Fruit fly (Drosophila melanogaster): ENCODE measurements around the gene Spag1.
A peak's percentile ranks its signal among the peaks of the same experiment; 100 is the strongest.

The Spag1 gene

DNA sequence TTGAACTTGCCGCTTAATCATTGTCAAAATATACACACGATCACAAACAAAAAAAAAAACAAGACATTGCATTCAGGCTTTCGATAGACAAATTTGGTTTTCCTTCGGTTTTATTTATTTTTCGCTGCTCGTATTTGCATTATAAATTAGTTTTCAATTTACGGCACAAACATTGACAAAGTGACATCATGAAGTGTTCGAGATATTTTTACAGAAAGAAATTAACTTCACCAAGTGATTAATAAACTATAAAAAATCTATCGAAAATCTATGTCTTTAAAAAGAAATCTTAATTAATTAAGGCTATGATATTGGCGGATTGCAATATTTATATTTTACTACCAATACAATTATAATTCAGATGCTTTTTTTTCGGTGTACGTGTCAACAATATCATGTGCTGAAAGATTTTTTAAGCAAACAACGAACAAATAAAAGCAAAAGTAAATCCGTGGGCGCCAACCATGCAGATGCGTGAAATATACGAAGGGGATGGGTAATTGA, 23.7 kb upstream of the Spag1 start (continued):
- TF ChIP-seq Sry-β (GFP tag; optimal IDR thresholded peaks at IDR 0.05) (peak; percentile 3), CG33213 (GFP tag; optimal IDR thresholded peaks at IDR 0.05) (no peak), CG2712 (tag; optimal IDR thresholded peaks at IDR 0.05) (peak; percentile 40), CG5245 (GFP tag; optimal IDR thresholded peaks at IDR 0.05) (no peak), CG15601 (tag; optimal IDR thresholded peaks at IDR 0.05) (peak; percentile 23), sob (GFP tag; IDR thresholded peaks at IDR 0.05) (peak; percentile 38; the same call in 1 of the 2 replicates), D (optimal IDR thresholded peaks at IDR 0.05) (no peak), D (GFP tag; optimal IDR thresholded peaks at IDR 0.05) (peak; percentile 20), nau (GFP tag; optimal IDR thresholded peaks at IDR 0.05) (peak; percentile 52), Trl (optimal IDR thresholded peaks at IDR 0.05) (no peak), Trl (GFP tag; optimal IDR thresholded peaks at IDR 0.05) (peak; percentile 37), Hr3 (GFP tag; optimal IDR thresholded peaks at IDR 0.05) (no peak), vvl (GFP tag; IDR thresholded peaks at IDR 0.05) (peak; percentile 68), CG6791 (GFP tag; IDR thresholded peaks at IDR 0.05; ENCODE audit: partially characterized antibody) (no peak), HHEX (GFP tag; optimal IDR thresholded peaks at IDR 0.05) (peak; percentile 69), croc (GFP tag; conservative IDR thresholded peaks at IDR 0.05) (0 out of 3 replicates have a peak, but pooled peaks have one; percentile 15), CG31441 (GFP tag; IDR thresholded peaks at IDR 0.05) (peak; percentile 48), CG10979 (tag; optimal IDR thresholded peaks at IDR 0.05) (peak; percentile 48), CG10565 (GFP tag; optimal IDR thresholded peaks at IDR 0.05) (no peak), stc (GFP tag; IDR thresholded peaks at IDR 0.05) (0 out of 2 replicates have a peak, but pooled peaks have one; percentile 5), sc (optimal IDR thresholded peaks at IDR 0.05) (no peak), sc (GFP tag; optimal IDR thresholded peaks at IDR 0.05) (peak; percentile 41), CG6765 (GFP tag; optimal IDR thresholded peaks at IDR 0.05) (peak; percentile 34), Lpt (GFP tag; optimal IDR thresholded peaks at IDR 0.05) (no peak), CG32532 (GFP tag; IDR thresholded peaks at IDR 0.05) (peak; percentile 31; the same call in 1 of the 2 replicates), p53 (GFP tag; optimal IDR thresholded peaks at IDR 0.05) (no peak), Sox102F (GFP tag; optimal IDR thresholded peaks at IDR 0.05) (peak; percentile 60), D19A (tag; optimal IDR thresholded peaks at IDR 0.05) (no peak), Oaz (GFP tag; IDR thresholded peaks at IDR 0.05) (no peak), CG16863 (GFP tag; optimal IDR thresholded peaks at IDR 0.05) (no peak), Sin3A (optimal IDR thresholded peaks at IDR 0.05) (no peak), CG10209 (GFP tag; optimal IDR thresholded peaks at IDR 0.05) (peak; percentile 29), CHES-1-like (GFP tag; optimal IDR thresholded peaks at IDR 0.05) (no peak), grn (GFP tag; optimal IDR thresholded peaks at IDR 0.05) (no peak), Opbp (GFP tag; IDR thresholded peaks at IDR 0.05; ENCODE audit: partially characterized antibody) (no peak), CG1603 (tag; optimal IDR thresholded peaks at IDR 0.05) (peak; percentile 39), E2f2 (GFP tag; IDR thresholded peaks at IDR 0.05) (peak; percentile 8; the same call in 1 of the 2 replicates), pzg (GFP tag; optimal IDR thresholded peaks at IDR 0.05) (no peak), Hr51 (GFP tag; optimal IDR thresholded peaks at IDR 0.05) (peak in 1 of 2 experiments; percentile 36), CG6854 (GFP tag; optimal IDR thresholded peaks at IDR 0.05) (peak; percentile 56), tin (GFP tag; optimal IDR thresholded peaks at IDR 0.05) (peak; percentile 14), CG14441 (GFP tag; IDR thresholded peaks at IDR 0.05) (peak; percentile 56), CG1024 (GFP tag; IDR thresholded peaks at IDR 0.05) (no peak), CG4328 (GFP tag; optimal IDR thresholded peaks at IDR 0.05) (peak; percentile 46), TFAM (GFP tag; optimal IDR thresholded peaks at IDR 0.05) (no peak), tll (GFP tag; optimal IDR thresholded peaks at IDR 0.05) (no peak), CG10321 (GFP tag; IDR thresholded peaks at IDR 0.05) (no peak), tna (GFP tag; IDR thresholded peaks at IDR 0.05; ENCODE audit: partially characterized antibody) (no peak), run (tag; optimal IDR thresholded peaks at IDR 0.05) (peak; percentile 67), nerfin-1 (tag; optimal IDR thresholded peaks at IDR 0.05) (peak; percentile 45), gem (tag; optimal IDR thresholded peaks at IDR 0.05) (peak; percentile 73)
